Worm (Caenorhabditis elegans): ENCODE measurements around the gene spat-2.

The spat-2 gene

ce11 chrIII:11064576-11064975 is 27.8 kb downstream of the spat-2 start:
- TF ChIP-seq klf-2 (GFP tag; conservative IDR thresholded peaks at IDR 0.05) (no peak), tab-1 (GFP tag; IDR thresholded peaks at IDR 0.05) (no peak)

ce11 chrIII:11066691-11067090 is 30.0 kb downstream of the spat-2 start:
- TF ChIP-seq tab-1 (GFP tag; IDR thresholded peaks at IDR 0.05) (peak; percentile 58), ztf-23 (GFP tag; IDR thresholded peaks at IDR 0.05) (peak; percentile 81), klf-2 (GFP tag; conservative IDR thresholded peaks at IDR 0.05) (no peak; the same call in 1 of the 2 replicates), ztf-29 (GFP tag; IDR thresholded peaks at IDR 0.05) (0 out of 2 replicates have a peak, but pooled peaks have one; percentile 15), flt-1 (GFP tag; IDR thresholded peaks at IDR 0.05) (peak; percentile 78), cog-1 (tag; optimal IDR thresholded peaks at IDR 0.05) (peak; percentile 17), T22C8.4 (GFP tag; IDR thresholded peaks at IDR 0.05) (peak; percentile 10; the same call in 1 of the 2 replicates), ref-1 (GFP tag; conservative IDR thresholded peaks at IDR 0.05) (0 out of 2 replicates have a peak, but pooled peaks have one; percentile 6), med-1 (GFP tag; optimal IDR thresholded peaks at IDR 0.05; ENCODE audit: insufficient read depth) (no peak)

- TF ChIP-seq ref-1 (GFP tag; conservative IDR thresholded peaks at IDR 0.05) (no peak), flt-1 (GFP tag; IDR thresholded peaks at IDR 0.05) (no peak), cog-1 (tag; optimal IDR thresholded peaks at IDR 0.05) (no peak)
Observed at ce11 chrIII:11068553-11068952, 31.8 kb downstream of the spat-2 start, which contains the start of gene W09D6.1. Gene W09D6.1, plus strand, starts transcription at chrIII:11068853.

- TF ChIP-seq ztf-23 (GFP tag; IDR thresholded peaks at IDR 0.05) = no peak
Observed at ce11 chrIII:11069265-11069664, 32.5 kb downstream of the spat-2 start.

ce11 chrIII:11070210-11070609 is 33.5 kb downstream of the spat-2 start:
- TF ChIP-seq flt-1 (GFP tag; IDR thresholded peaks at IDR 0.05) = no peak
- no peak for TF ChIP-seq ztf-29 (GFP tag; IDR thresholded peaks at IDR 0.05)
- no peak for TF ChIP-seq ref-1 (GFP tag; conservative IDR thresholded peaks at IDR 0.05)
- TF ChIP-seq T22C8.4 (GFP tag; IDR thresholded peaks at IDR 0.05) = peak; percentile 83

- TF ChIP-seq T22C8.4 (GFP tag; IDR thresholded peaks at IDR 0.05) (no peak), flt-1 (GFP tag; IDR thresholded peaks at IDR 0.05) (no peak), tab-1 (GFP tag; IDR thresholded peaks at IDR 0.05) (no peak), cog-1 (tag; optimal IDR thresholded peaks at IDR 0.05) (no peak), ref-1 (GFP tag; conservative IDR thresholded peaks at IDR 0.05) (no peak), ztf-29 (GFP tag; IDR thresholded peaks at IDR 0.05) (no peak), klf-2 (GFP tag; conservative IDR thresholded peaks at IDR 0.05) (no peak), ztf-23 (GFP tag; IDR thresholded peaks at IDR 0.05) (no peak), med-1 (GFP tag; optimal IDR thresholded peaks at IDR 0.05; ENCODE audit: insufficient read depth) (no peak)
Observed at ce11 chrIII:11074214-11074613, 37.5 kb downstream of the spat-2 start, which contains the start of gene str-261. Gene str-261, plus strand, starts transcription at chrIII:11074514.

- TF ChIP-seq cog-1 (tag; optimal IDR thresholded peaks at IDR 0.05) = no peak
- TF ChIP-seq ref-1 (GFP tag; conservative IDR thresholded peaks at IDR 0.05) = no peak
- TF ChIP-seq T22C8.4 (GFP tag; IDR thresholded peaks at IDR 0.05) = peak; percentile 51; the same call in 1 of the 2 replicates
- TF ChIP-seq med-1 (GFP tag; optimal IDR thresholded peaks at IDR 0.05; ENCODE audit: insufficient read depth) = no peak
Observed at ce11 chrIII:11076743-11077142, 40.0 kb downstream of the spat-2 start.

ce11 chrIII:11077404-11077803 is 40.7 kb downstream of the spat-2 start, which contains the start of gene str-246:
Gene str-246, plus strand, starts transcription at chrIII:11077704.
- no peak for TF ChIP-seq klf-2 (GFP tag; conservative IDR thresholded peaks at IDR 0.05)

- no peak for TF ChIP-seq ztf-23 (GFP tag; IDR thresholded peaks at IDR 0.05)
- TF ChIP-seq ztf-29 (GFP tag; IDR thresholded peaks at IDR 0.05) = no peak
- TF ChIP-seq flt-1 (GFP tag; IDR thresholded peaks at IDR 0.05) = no peak
- TF ChIP-seq tab-1 (GFP tag; IDR thresholded peaks at IDR 0.05) = no peak
- no peak for TF ChIP-seq med-1 (GFP tag; optimal IDR thresholded peaks at IDR 0.05; ENCODE audit: insufficient read depth)
- TF ChIP-seq ref-1 (GFP tag; conservative IDR thresholded peaks at IDR 0.05) = no peak
- TF ChIP-seq klf-2 (GFP tag; conservative IDR thresholded peaks at IDR 0.05) = no peak
- TF ChIP-seq cog-1 (tag; optimal IDR thresholded peaks at IDR 0.05) = no peak
- no peak for TF ChIP-seq T22C8.4 (GFP tag; IDR thresholded peaks at IDR 0.05)
Observed at ce11 chrIII:11079445-11079844, 42.7 kb downstream of the spat-2 start, which contains the start of gene W09D6.4. Gene W09D6.4, plus strand, starts transcription at chrIII:11079745.

ce11 chrIII:11079884-11080283 is 43.1 kb downstream of the spat-2 start:
- TF ChIP-seq T22C8.4 (GFP tag; IDR thresholded peaks at IDR 0.05) = peak; percentile 80

ce11 chrIII:11082604-11083003 is 45.9 kb downstream of the spat-2 start:
- TF ChIP-seq flt-1 (GFP tag; IDR thresholded peaks at IDR 0.05) (no peak), cog-1 (tag; optimal IDR thresholded peaks at IDR 0.05) (no peak), tab-1 (GFP tag; IDR thresholded peaks at IDR 0.05) (no peak), ztf-29 (GFP tag; IDR thresholded peaks at IDR 0.05) (no peak), med-1 (GFP tag; optimal IDR thresholded peaks at IDR 0.05; ENCODE audit: insufficient read depth) (no peak), ztf-23 (GFP tag; IDR thresholded peaks at IDR 0.05) (no peak), klf-2 (GFP tag; conservative IDR thresholded peaks at IDR 0.05) (no peak), T22C8.4 (GFP tag; IDR thresholded peaks at IDR 0.05) (no peak), ref-1 (GFP tag; conservative IDR thresholded peaks at IDR 0.05) (no peak)

ce11 chrIII:11083993-11084392 is 47.3 kb downstream of the spat-2 start:
- TF ChIP-seq flt-1 (GFP tag; IDR thresholded peaks at IDR 0.05) (no peak), ztf-23 (GFP tag; IDR thresholded peaks at IDR 0.05) (no peak), tab-1 (GFP tag; IDR thresholded peaks at IDR 0.05) (no peak)
